Fruit fly (Drosophila melanogaster) whole organism, adult: Measurements from ENCODE around the gene CG43138.

Source experiments
- CG11617 ChIP-seq: fragments of 200-800 bp; sonication (Bioruptor generic); optimal IDR thresholded peaks from 2 replicates; lab custom pipeline; 2017; ENCODE audit warnings: mild to moderate bottlenecking, missing biosample characterization, missing genetic modification reagents, missing genetic modification characterization
- CG5204 ChIP-seq: fragments of 200-800 bp; sonication (Bioruptor generic); optimal IDR thresholded peaks from 2 replicates; lab custom pipeline; 2016; ENCODE audit warnings: missing biosample characterization, missing genetic modification characterization
- Crg-1 ChIP-seq: fragments of 200-800 bp; sonication (Bioruptor generic); optimal IDR thresholded peaks from 2 replicates; lab custom pipeline; 2016; ENCODE audit warnings: missing biosample characterization, missing genetic modification characterization
- cic ChIP-seq: fragments of 200-800 bp; sonication (Bioruptor generic); optimal IDR thresholded peaks from 2 replicates; lab custom pipeline; 2017; ENCODE audit warnings: missing biosample characterization, mild to moderate bottlenecking, missing genetic modification characterization, moderate library complexity
- toe ChIP-seq: fragments of 200-800 bp; sonication (Bioruptor generic); optimal IDR thresholded peaks from 2 replicates; lab custom pipeline; 2016; ENCODE audit warnings: missing biosample characterization, missing genetic modification characterization

- no peak for TF ChIP-seq cic (GFP tag; lab: Kevin White, UChicago)
- no peak for TF ChIP-seq CG5204 (GFP tag; lab: Kevin White, UChicago)
- TF ChIP-seq CG11617: no peak
- no peak for TF ChIP-seq toe (GFP tag; lab: Kevin White, UChicago)
- TF ChIP-seq Crg-1 (GFP tag; lab: Kevin White, UChicago): no peak
These were observed 41.6 kb downstream of the CG43138 start for dm6 chrX:7569708-7570107.
